Worm (Caenorhabditis elegans) whole organism, mixed stage, embryonic: Measurements from ENCODE around the gene nhr-67.
"Not testable (repeated sequence)": the region's sequence is repeated elsewhere in the genome, so short reads cannot be mapped to it uniquely, and the experiment has no call there.

Source experiments
- bed-3 ChIP-seq: fragments of 200-800 bp; sonication (Bioruptor generic); optimal IDR thresholded peaks from 3 replicates; lab custom pipeline; 2018; ENCODE audit warnings: mild to moderate bottlenecking, missing genetic modification characterization, moderate library complexity, missing compliant biosample characterization
- ceh-39 ChIP-seq: fragments of 150-350 bp; optimal IDR thresholded peaks from 2 replicates; lab custom pipeline; 2014; ENCODE audit warnings: missing biosample characterization, missing genetic modification characterization
- ceh-43 ChIP-seq: fragments of 200-800 bp; sonication (Bioruptor generic); optimal IDR thresholded peaks from 2 replicates; lab custom pipeline; 2018; ENCODE audit warnings: mild to moderate bottlenecking, missing genetic modification characterization, moderate library complexity, missing compliant biosample characterization
- ceh-83 ChIP-seq: fragments of 200-800 bp; sonication (Bioruptor generic); optimal IDR thresholded peaks from 2 replicates; lab custom pipeline; 2018; ENCODE audit warnings: mild to moderate bottlenecking, missing genetic modification characterization, missing compliant biosample characterization
- ces-1 ChIP-seq: fragments of 150-350 bp; optimal IDR thresholded peaks from 2 replicates; lab custom pipeline; 2014; ENCODE audit warnings: missing biosample characterization, missing genetic modification reagents, missing genetic modification characterization
- drap-1 ChIP-seq: fragments of 200-800 bp; sonication (Bioruptor generic); optimal IDR thresholded peaks from 3 replicates; lab custom pipeline; 2018; ENCODE audit warnings: mild to moderate bottlenecking, missing genetic modification characterization, missing compliant biosample characterization
- elt-1 ChIP-seq: sonication (generic microtip); optimal IDR thresholded peaks from 2 replicates; lab custom pipeline; 2017; ENCODE audit warnings: missing genetic modification characterization, mild to moderate bottlenecking, missing compliant biosample characterization, antibody characterized with exemption, moderate library complexity, borderline replicate concordance; ENCODE audit not compliant: insufficient read depth
- elt-3 ChIP-seq: fragments of 150-350 bp; optimal IDR thresholded peaks from 2 replicates; lab custom pipeline; 2014; ENCODE audit warnings: missing biosample characterization, missing genetic modification characterization
- flh-1 ChIP-seq: fragments of 200-800 bp; sonication (Bioruptor generic); optimal IDR thresholded peaks from 2 replicates; lab custom pipeline; 2018; ENCODE audit warnings: mild to moderate bottlenecking, missing genetic modification characterization, moderate library complexity, missing compliant biosample characterization
- ham-2 ChIP-seq: fragments of 200-800 bp; sonication (Bioruptor generic); optimal IDR thresholded peaks from 2 replicates; lab custom pipeline; 2018; ENCODE audit warnings: mild to moderate bottlenecking, missing genetic modification characterization, missing compliant biosample characterization
- lin-32 ChIP-seq: fragments of 200-800 bp; sonication (Bioruptor generic); optimal IDR thresholded peaks from 2 replicates; lab custom pipeline; 2018; ENCODE audit warnings: mild to moderate bottlenecking, missing genetic modification characterization, missing compliant biosample characterization
- mab-5 ChIP-seq: fragments of 150-350 bp; optimal IDR thresholded peaks from 2 replicates; lab custom pipeline; 2014; ENCODE audit warnings: missing biosample characterization, missing genetic modification characterization
- mep-1 ChIP-seq: fragments of 150-350 bp; optimal IDR thresholded peaks from 2 replicates; lab custom pipeline; 2017; ENCODE audit warnings: missing biosample characterization, missing genetic modification reagents, missing genetic modification characterization, inconsistent platforms
- mls-2 ChIP-seq: sonication (generic microtip); optimal IDR thresholded peaks from 2 replicates; lab custom pipeline; 2016; ENCODE audit warnings: mild to moderate bottlenecking, missing genetic modification characterization, moderate library complexity, missing compliant biosample characterization
- nhr-12 ChIP-seq: fragments of 150-350 bp; optimal IDR thresholded peaks from 2 replicates; lab custom pipeline; 2014; ENCODE audit warnings: missing biosample characterization, missing genetic modification characterization
- nhr-2 ChIP-seq: fragments of 150-350 bp; optimal IDR thresholded peaks from 2 replicates; lab custom pipeline; 2014; ENCODE audit warnings: missing biosample characterization, missing genetic modification characterization
- nhr-237 ChIP-seq: fragments of 150-350 bp; optimal IDR thresholded peaks from 2 replicates; lab custom pipeline; 2014; ENCODE audit warnings: missing biosample characterization, missing genetic modification characterization
- nhr-28 ChIP-seq: fragments of 150-350 bp; optimal IDR thresholded peaks from 2 replicates; lab custom pipeline; 2014; ENCODE audit warnings: missing biosample characterization, missing genetic modification characterization
- nhr-76 ChIP-seq: sonication (generic microtip); optimal IDR thresholded peaks from 2 replicates; lab custom pipeline; 2017; ENCODE audit warnings: missing biosample characterization, missing genetic modification characterization
- sem-2 ChIP-seq: fragments of 200-800 bp; sonication (Bioruptor generic); optimal IDR thresholded peaks from 2 replicates; lab custom pipeline; 2018; ENCODE audit warnings: mild to moderate bottlenecking, missing genetic modification characterization, missing compliant biosample characterization
- snpc-4 ChIP-seq: fragments of 150-350 bp; optimal IDR thresholded peaks from 2 replicates; lab custom pipeline; 2014; ENCODE audit warnings: missing biosample characterization, missing genetic modification characterization
- sptf-1 ChIP-seq: sonication (generic microtip); optimal IDR thresholded peaks from 2 replicates; lab custom pipeline; 2017; ENCODE audit warnings: mild to moderate bottlenecking, missing genetic modification characterization, moderate library complexity, missing compliant biosample characterization
- unc-120 ChIP-seq: sonication (generic microtip); optimal IDR thresholded peaks from 2 replicates; lab custom pipeline; 2017; ENCODE audit warnings: missing genetic modification characterization, missing compliant biosample characterization; ENCODE audit not compliant: poor library complexity, severe bottlenecking
- unc-62 ChIP-seq: fragments of 150-350 bp; optimal IDR thresholded peaks from 2 replicates; lab custom pipeline; 2014; ENCODE audit warnings: missing biosample characterization, missing genetic modification reagents, missing genetic modification characterization
- zip-8 ChIP-seq: fragments of 150-350 bp; optimal IDR thresholded peaks from 2 replicates; lab custom pipeline; 2014; ENCODE audit warnings: missing biosample characterization, missing genetic modification characterization

The nhr-67 gene

ce11 chrIV:11186729-11187128, 17.2 kb downstream of the nhr-67 start, which contains the start of gene sdz-27:
TSS of gene sdz-27 (plus strand) at chrIV:11187029.
- TF ChIP-seq ces-1 (GFP tag; lab: Kevin White, UChicago), result no peak
- TF ChIP-seq lin-32 (GFP tag; lab: Kevin White, UChicago), result no peak
- TF ChIP-seq flh-1 (GFP tag; lab: Kevin White, UChicago), result no peak
- no peak for TF ChIP-seq mab-5 (tag; lab: Kevin White, UChicago)
- no peak for TF ChIP-seq mep-1 (tag; lab: Kevin White, UChicago)
- no peak for TF ChIP-seq drap-1 (GFP tag; lab: Kevin White, UChicago)
- no peak for TF ChIP-seq mls-2 (tag; lab: Kevin White, UChicago)
- TF ChIP-seq nhr-2 (tag; lab: Kevin White, UChicago), result no peak
- TF ChIP-seq nhr-28 (tag; lab: Kevin White, UChicago), result no peak
- no peak for TF ChIP-seq ceh-43 (GFP tag; lab: Kevin White, UChicago)
- no peak for TF ChIP-seq nhr-76 (tag; lab: Kevin White, UChicago)
- no peak for TF ChIP-seq unc-120 (tag; lab: Kevin White, UChicago)
- TF ChIP-seq elt-3 (tag; lab: Kevin White, UChicago), result no peak
- TF ChIP-seq ceh-39 (tag; lab: Kevin White, UChicago), result no peak

DNA sequence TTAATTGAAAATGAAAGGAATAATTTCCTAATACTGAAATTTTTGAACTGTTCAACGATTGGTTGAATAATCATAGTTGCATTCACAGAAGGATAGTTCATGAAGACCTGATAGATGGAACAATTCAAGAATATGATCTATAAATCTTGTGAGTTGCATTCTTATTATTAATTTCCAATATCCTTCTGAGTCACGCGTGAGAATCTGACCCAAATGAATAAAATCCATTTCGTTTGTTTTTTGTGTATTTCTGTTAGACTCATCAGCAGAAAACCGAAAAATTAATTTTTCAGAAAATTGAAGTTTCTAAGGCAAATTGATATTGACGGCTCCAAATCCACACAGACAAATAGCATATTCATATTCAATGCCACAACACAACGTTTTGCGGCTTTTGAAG, 19.9 kb downstream of the nhr-67 start, which contains the start of gene fbxb-79:
TSS of gene fbxb-79 (minus strand) at position 101 of the 400 bp plus-strand sequence.
- TF ChIP-seq mep-1 (tag; lab: Kevin White, UChicago) (no peak), ces-1 (GFP tag; lab: Kevin White, UChicago) (no peak), bed-3 (GFP tag; lab: Kevin White, UChicago) (no peak), snpc-4 (no peak), unc-62 (GFP tag; lab: Kevin White, UChicago) (no peak), lin-32 (GFP tag; lab: Kevin White, UChicago) (no peak), mab-5 (tag; lab: Kevin White, UChicago) (no peak), elt-1 (tag; lab: Kevin White, UChicago) (no peak), nhr-76 (tag; lab: Kevin White, UChicago) (no peak), zip-8 (tag; lab: Kevin White, UChicago) (no peak), nhr-2 (tag; lab: Kevin White, UChicago) (no peak), unc-120 (tag; lab: Kevin White, UChicago) (no peak), sem-2 (GFP tag; lab: Kevin White, UChicago) (no peak), ceh-39 (tag; lab: Kevin White, UChicago) (no peak), ceh-83 (GFP tag; lab: Kevin White, UChicago) (no peak), nhr-237 (tag; lab: Kevin White, UChicago) (no peak)
- TF ChIP-seq, all 35 proteins: peak for 0

DNA sequence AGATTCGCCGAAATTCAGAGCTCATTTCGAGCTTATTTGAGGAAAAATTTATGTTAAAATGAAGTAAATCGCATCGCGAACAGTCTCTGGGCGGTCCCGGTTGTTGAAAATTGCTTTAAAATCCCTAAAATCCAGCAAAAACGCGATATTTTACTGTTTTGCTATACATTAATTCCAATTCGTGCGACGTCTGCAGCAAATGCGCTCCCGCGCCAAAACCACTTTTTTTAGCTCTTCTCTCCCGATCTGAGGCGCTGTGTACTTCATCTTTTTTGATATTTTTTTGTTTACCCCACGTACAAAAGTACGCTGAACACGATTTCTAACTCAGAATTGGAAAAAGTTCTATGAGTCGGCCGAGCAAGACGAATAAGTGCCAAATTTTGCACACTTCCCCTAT, 29.4 kb downstream of the nhr-67 start, which contains the start of gene R07H5.16:
TSS of gene R07H5.16 (plus strand) at position 348 of the 400 bp plus-strand sequence.
- not testable (repeated sequence) for TF ChIP-seq nhr-2 (tag; lab: Kevin White, UChicago); drap-1 (GFP tag; lab: Kevin White, UChicago); mls-2 (tag; lab: Kevin White, UChicago)

- TF ChIP-seq sptf-1 (tag; lab: Kevin White, UChicago); ham-2 (GFP tag; lab: Kevin White, UChicago); sem-2 (GFP tag; lab: Kevin White, UChicago): not testable (repeated sequence)
These were observed 32.8 kb downstream of the nhr-67 start, which contains the start of gene R07H5.11 for ce11 chrIV:11202389-11202788. TSS of gene R07H5.11 (plus strand) at chrIV:11202768.

ce11 chrIV:11207186-11207585, 37.6 kb downstream of the nhr-67 start, which contains the start of gene R07H5.9:
TSS of gene R07H5.9 (plus strand) at chrIV:11207486.
- TF ChIP-seq nhr-12 (tag; lab: Kevin White, UChicago) (no peak), mls-2 (tag; lab: Kevin White, UChicago) (no peak), ceh-83 (GFP tag; lab: Kevin White, UChicago) (no peak), ham-2 (GFP tag; lab: Kevin White, UChicago) (no peak), ceh-39 (tag; lab: Kevin White, UChicago) (no peak), unc-120 (tag; lab: Kevin White, UChicago) (no peak), zip-8 (tag; lab: Kevin White, UChicago) (no peak), unc-62 (GFP tag; lab: Kevin White, UChicago) (no peak), lin-32 (GFP tag; lab: Kevin White, UChicago) (no peak), elt-1 (tag; lab: Kevin White, UChicago) (no peak), sptf-1 (tag; lab: Kevin White, UChicago) (no peak), nhr-237 (tag; lab: Kevin White, UChicago) (no peak)
